Fruit fly (Drosophila melanogaster) whole organism, embryonic: Measurements from ENCODE around the gene pico.

ENCODE experiments used
- Atf6 ChIP-seq: fragments of 200-800 bp; sonication (Bioruptor generic); IDR thresholded peaks from 2 replicates; pipeline ENCODE4 v1.3.6; 2022; ENCODE audit warnings: missing biosample characterization, missing genetic modification characterization
- Awh ChIP-seq: fragments of 200-800 bp; sonication (Bioruptor generic); IDR thresholded peaks from 2 replicates; pipeline ENCODE4, ENCODE4 v1.3.6; 2022; ENCODE audit warnings: missing biosample characterization, missing genetic modification characterization
- B-H1 ChIP-seq: fragments of 200-800 bp; sonication (Bioruptor generic); IDR thresholded peaks from 3 replicates; pipeline ENCODE4 v1.3.6; 2022; ENCODE audit warnings: missing biosample characterization, missing genetic modification characterization
- Bgb ChIP-seq: fragments of 200-800 bp; sonication (Bioruptor generic); IDR thresholded peaks from 2 replicates; pipeline ENCODE4 v1.3.6; 2022; ENCODE audit warnings: missing biosample characterization, missing genetic modification characterization; ENCODE audit not compliant: partially characterized antibody
- Blimp-1 ChIP-seq: fragments of 200-800 bp; sonication (Bioruptor generic); optimal IDR thresholded peaks from 3 replicates; lab custom pipeline; 2018; ENCODE audit warnings: missing biosample characterization, missing genetic modification characterization, mild to moderate bottlenecking, moderate library complexity, missing genetic modification reagents
- CG10209 ChIP-seq: fragments of 200-800 bp; sonication (Bioruptor generic); optimal IDR thresholded peaks from 3 replicates; lab custom pipeline; 2017; ENCODE audit warnings: missing biosample characterization, mild to moderate bottlenecking, missing genetic modification characterization, missing genetic modification reagents
- CG11247 ChIP-seq: fragments of 200-800 bp; sonication (Bioruptor generic); IDR thresholded peaks from 2 replicates; pipeline ENCODE4 v1.3.6; 2022; ENCODE audit warnings: missing biosample characterization, missing genetic modification characterization
- CG11696 ChIP-seq: fragments of 200-800 bp; sonication (Bioruptor generic); IDR thresholded peaks from 2 replicates; pipeline ENCODE4 v1.3.6; 2022; ENCODE audit warnings: missing biosample characterization, missing genetic modification characterization
- CG11723 ChIP-seq: fragments of 200-800 bp; sonication (Bioruptor generic); optimal IDR thresholded peaks from 2 replicates; lab custom pipeline; 2017; ENCODE audit warnings: missing biosample characterization, mild to moderate bottlenecking, missing genetic modification characterization
- CG12219 ChIP-seq: fragments of 200-800 bp; sonication (Bioruptor generic); optimal IDR thresholded peaks from 3 replicates; lab custom pipeline; 2018; ENCODE audit warnings: missing biosample characterization, mild to moderate bottlenecking, missing genetic modification characterization
- CG15514 ChIP-seq: fragments of 200-800 bp; sonication (Bioruptor generic); optimal IDR thresholded peaks from 3 replicates; lab custom pipeline; 2017; ENCODE audit warnings: missing biosample characterization, missing genetic modification characterization, mild to moderate bottlenecking, moderate library complexity, missing genetic modification reagents
- CG1602 ChIP-seq: fragments of 200-800 bp; sonication (Bioruptor generic); optimal IDR thresholded peaks from 3 replicates; lab custom pipeline; 2016; ENCODE audit warnings: missing biosample characterization, missing genetic modification characterization
- CG17328 ChIP-seq: fragments of 200-800 bp; sonication (Bioruptor generic); IDR thresholded peaks from 2 replicates; pipeline ENCODE4 v1.3.6; 2022; ENCODE audit warnings: missing biosample characterization, missing genetic modification characterization
- CG18011 ChIP-seq: fragments of 200-800 bp; sonication (Bioruptor generic); optimal IDR thresholded peaks from 2 replicates; lab custom pipeline; 2017; ENCODE audit warnings: missing biosample characterization, missing genetic modification characterization, mild to moderate bottlenecking, moderate library complexity, missing genotype
- CG18262 ChIP-seq: fragments of 200-800 bp; optimal IDR thresholded peaks from 3 replicates; lab custom pipeline; 2019; ENCODE audit warnings: missing biosample characterization, mild to moderate bottlenecking, missing genetic modification characterization, moderate library complexity
- CG3065 ChIP-seq: fragments of 200-800 bp; sonication (Bioruptor generic); optimal IDR thresholded peaks from 2 replicates; lab custom pipeline; 2016; ENCODE audit warnings: missing biosample characterization, missing genetic modification characterization
- CG33213 ChIP-seq: fragments of 200-800 bp; sonication (Bioruptor generic); optimal IDR thresholded peaks from 3 replicates; lab custom pipeline; 2016; ENCODE audit warnings: missing biosample characterization, missing genetic modification characterization
- CG4854 ChIP-seq: fragments of 200-800 bp; sonication (Bioruptor generic); optimal IDR thresholded peaks from 2 replicates; lab custom pipeline; 2016; ENCODE audit warnings: missing biosample characterization, missing genetic modification characterization, inconsistent platforms
- CG5245 ChIP-seq: fragments of 200-800 bp; sonication (Bioruptor generic); optimal IDR thresholded peaks from 3 replicates; lab custom pipeline; 2016; ENCODE audit warnings: missing biosample characterization, missing genetic modification characterization
- CG6654 ChIP-seq: fragments of 200-800 bp; sonication (Bioruptor generic); optimal IDR thresholded peaks from 2 replicates; lab custom pipeline; 2017; ENCODE audit warnings: missing biosample characterization, mild to moderate bottlenecking, missing genetic modification characterization
- CG8765 ChIP-seq: fragments of 200-800 bp; sonication (Bioruptor generic); IDR thresholded peaks from 2 replicates; pipeline ENCODE4 v1.3.6; 2022; ENCODE audit warnings: missing biosample characterization, missing genetic modification characterization
- Chrac-16 ChIP-seq: fragments of 200-800 bp; sonication (Bioruptor generic); optimal IDR thresholded peaks from 3 replicates; lab custom pipeline; 2016; ENCODE audit warnings: missing biosample characterization, missing genetic modification characterization
- D19A ChIP-seq: fragments of 200-800 bp; optimal IDR thresholded peaks from 3 replicates; lab custom pipeline; 2019; ENCODE audit warnings: missing biosample characterization, mild to moderate bottlenecking, missing genetic modification characterization, moderate library complexity
- Dip2 ChIP-seq: fragments of 200-800 bp; sonication (Bioruptor generic); IDR thresholded peaks from 2 replicates; pipeline ENCODE4 v1.3.6; 2022; ENCODE audit warnings: missing biosample characterization, missing genetic modification characterization
- Doc2 ChIP-seq: fragments of 200-800 bp; sonication (Bioruptor generic); IDR thresholded peaks from 2 replicates; pipeline ENCODE4 v1.3.6; 2022; ENCODE audit warnings: missing biosample characterization, missing genetic modification characterization
- Doc3 ChIP-seq: fragments of 200-800 bp; sonication (Bioruptor generic); IDR thresholded peaks from 3 replicates; pipeline ENCODE4 v1.3.6; 2022; ENCODE audit warnings: missing biosample characterization, missing genetic modification characterization; ENCODE audit not compliant: partially characterized antibody
- Fer2 ChIP-seq: fragments of 200-800 bp; sonication (Bioruptor generic); optimal IDR thresholded peaks from 2 replicates; lab custom pipeline; 2018; ENCODE audit warnings: missing biosample characterization, mild to moderate bottlenecking, missing genetic modification characterization, moderate library complexity
- H15 ChIP-seq: fragments of 200-800 bp; sonication (Bioruptor generic); IDR thresholded peaks from 3 replicates; pipeline ENCODE4 v1.3.6; 2022; ENCODE audit warnings: missing biosample characterization, missing genetic modification characterization
- Hsf ChIP-seq: fragments of 200-800 bp; sonication (Bioruptor generic); optimal IDR thresholded peaks from 3 replicates; lab custom pipeline; 2016; ENCODE audit warnings: missing biosample characterization, missing genetic modification characterization
- NK7.1 ChIP-seq: fragments of 200-800 bp; sonication (Bioruptor generic); optimal IDR thresholded peaks from 3 replicates; lab custom pipeline; 2016; ENCODE audit warnings: missing biosample characterization, missing genetic modification characterization
- Scr ChIP-seq: fragments of 200-800 bp; sonication (Bioruptor generic); IDR thresholded peaks from 2 replicates; pipeline ENCODE4 v1.3.6; 2022; ENCODE audit warnings: missing biosample characterization, missing genetic modification characterization; ENCODE audit not compliant: partially characterized antibody
- Sox102F ChIP-seq: fragments of 200-800 bp; sonication (Bioruptor generic); optimal IDR thresholded peaks from 2 replicates; lab custom pipeline; 2018; ENCODE audit warnings: missing biosample characterization, mild to moderate bottlenecking, missing genetic modification characterization, moderate library complexity
- Trl ChIP-seq, 3 experiments: fragments of >200 bp in 2 of 3; fragments of 200-800 bp in 1 of 3; sonication (Bioruptor generic) in 1 of 3; optimal IDR thresholded peaks; 2 replicates in 1 of 3; 3 replicates in 2 of 3; lab custom pipeline; 2016 to 2017; ENCODE audit warnings: missing biosample characterization in 1 of 3, missing genetic modification characterization in 1 of 3
- Usf ChIP-seq: fragments of 200-800 bp; sonication (Bioruptor generic); optimal IDR thresholded peaks from 2 replicates; lab custom pipeline; 2017; ENCODE audit warnings: missing genotype, missing biosample characterization, missing genetic modification characterization
- Vsx1 ChIP-seq: fragments of 200-800 bp; sonication (Bioruptor generic); optimal IDR thresholded peaks from 2 replicates; lab custom pipeline; 2017; ENCODE audit warnings: missing biosample characterization, mild to moderate bottlenecking, missing genetic modification characterization, missing genetic modification reagents
- ap ChIP-seq: fragments of 200-800 bp; sonication (Bioruptor generic); IDR thresholded peaks from 2 replicates; pipeline ENCODE4 v1.3.6; 2022; ENCODE audit warnings: missing biosample characterization, missing genetic modification characterization
- br ChIP-seq: fragments of >200 bp; optimal IDR thresholded peaks from 2 replicates; lab custom pipeline; 2017
- bsh ChIP-seq, 2 experiments: fragments of 200-800 bp; sonication (Bioruptor generic); optimal IDR thresholded peaks; 2 replicates each; lab custom pipeline; 2017 to 2018; ENCODE audit warnings: mild to moderate bottlenecking in 2 of 2, missing biosample characterization in 2 of 2, missing genetic modification characterization in 2 of 2, moderate library complexity in 1 of 2
- cwo ChIP-seq: fragments of 200-800 bp; sonication (Bioruptor generic); optimal IDR thresholded peaks from 3 replicates; lab custom pipeline; 2017; ENCODE audit warnings: missing biosample characterization, missing genetic modification characterization, mild to moderate bottlenecking, moderate library complexity, missing genetic modification reagents
- dpn ChIP-seq, 2 experiments: fragments of 200-800 bp; sonication (Bioruptor generic); optimal IDR thresholded peaks; 3 replicates each; lab custom pipeline; 2016; ENCODE audit warnings: missing biosample characterization in 2 of 2, missing genetic modification characterization in 2 of 2
- fd3F ChIP-seq: fragments of 200-800 bp; sonication (Bioruptor generic); optimal IDR thresholded peaks from 2 replicates; lab custom pipeline; 2018; ENCODE audit warnings: missing biosample characterization, mild to moderate bottlenecking, missing genetic modification characterization, moderate library complexity
- grau ChIP-seq: fragments of 200-800 bp; optimal IDR thresholded peaks from 3 replicates; lab custom pipeline; 2019; ENCODE audit warnings: missing biosample characterization, mild to moderate bottlenecking, missing genetic modification characterization, moderate library complexity
- hth ChIP-seq: fragments of >200 bp; optimal IDR thresholded peaks from 2 replicates; lab custom pipeline; 2017; ENCODE audit warnings: inconsistent platforms
- lbe ChIP-seq: fragments of 200-800 bp; sonication (Bioruptor generic); optimal IDR thresholded peaks from 2 replicates; lab custom pipeline; 2016; ENCODE audit warnings: missing biosample characterization, mild to moderate bottlenecking, missing genetic modification characterization
- pum ChIP-seq: fragments of 200-800 bp; sonication (Bioruptor generic); optimal IDR thresholded peaks from 2 replicates; lab custom pipeline; 2016; ENCODE audit warnings: missing biosample characterization, missing genetic modification characterization
- ranshi ChIP-seq: fragments of 200-800 bp; sonication (Bioruptor generic); IDR thresholded peaks from 2 replicates; pipeline ENCODE4 v1.3.6; 2022; ENCODE audit warnings: missing biosample characterization, missing genetic modification characterization
- repo ChIP-seq: fragments of 200-800 bp; sonication (Bioruptor generic); optimal IDR thresholded peaks from 2 replicates; lab custom pipeline; 2016; ENCODE audit warnings: missing biosample characterization, missing genetic modification characterization
- sc ChIP-seq, 3 experiments: fragments of >200 bp in 2 of 3; fragments of 200-800 bp in 1 of 3; sonication (Bioruptor generic) in 1 of 3; optimal IDR thresholded peaks; 2 replicates in 2 of 3; 3 replicates in 1 of 3; lab custom pipeline; 2017; ENCODE audit warnings: mild to moderate bottlenecking in 1 of 3, missing biosample characterization in 1 of 3, missing genetic modification characterization in 1 of 3, missing genetic modification reagents in 1 of 3
- ttk ChIP-seq: fragments of 200-800 bp; sonication (Bioruptor generic); IDR thresholded peaks from 2 replicates; pipeline ENCODE4 v2.1.2; 2022; ENCODE audit warnings: missing biosample characterization, missing genetic modification characterization

Gene pico

dm6 chrX:19889128-19889756 is 37.4 kb upstream of the pico start (continued):
- TF ChIP-seq Usf (GFP tag; lab: Kevin White, UChicago) (peak; percentile 77), Doc2 (no peak), br (lab: Kevin White, UChicago) (no peak), cwo (GFP tag; lab: Kevin White, UChicago) (peak; percentile 66), CG33213 (GFP tag; lab: Kevin White, UChicago) (peak; percentile 78), B-H1 (GFP tag; lab: Robert Waterston, UW) (peak; percentile 70), CG10209 (peak; percentile 82), Fer2 (tag; lab: Kevin White, UChicago) (peak; percentile 54), NK7.1 (peak; percentile 69), CG11696 (GFP tag; lab: Robert Waterston, UW) (peak; percentile 59), Scr (GFP tag; lab: Robert Waterston, UW) (no peak), fd3F (GFP tag; lab: Kevin White, UChicago) (peak; percentile 73), CG3065 (GFP tag; lab: Kevin White, UChicago) (peak; percentile 61), H15 (GFP tag; lab: Robert Waterston, UW) (peak; percentile 67; the same call in 2 of the 3 replicates), CG11247 (peak; percentile 62; the same call in 1 of the 2 replicates), hth (lab: Kevin White, UChicago) (no peak), Chrac-16 (GFP tag; lab: Kevin White, UChicago) (peak; percentile 89), ap (GFP tag; lab: Robert Waterston, UW) (peak; percentile 57), CG18011 (peak; percentile 42), pum (GFP tag; lab: Kevin White, UChicago) (peak; percentile 88), CG12219 (GFP tag; lab: Kevin White, UChicago) (peak; percentile 79), grau (peak; percentile 86), CG8765 (GFP tag; lab: Robert Waterston, UW) (peak; percentile 87), repo (GFP tag; lab: Kevin White, UChicago) (peak; percentile 68), Atf6 (peak; percentile 81), Bgb (no peak), CG6654 (peak; percentile 42), Awh (peak; percentile 79), CG1602 (GFP tag; lab: Kevin White, UChicago) (peak; percentile 80), ranshi (GFP tag; lab: Robert Waterston, UW) (peak; percentile 83), CG18262 (tag; lab: Kevin White, UChicago) (peak; percentile 85), sc (optimal IDR thresholded peaks at IDR 0.05; lab: Kevin White, UChicago) (no peak), sc (GFP tag; optimal IDR thresholded peaks at IDR 0.05; lab: Kevin White, UChicago) (peak; percentile 60), Trl (optimal IDR thresholded peaks at IDR 0.05; lab: Kevin White, UChicago) (peak; percentile 45 to 54), Trl (GFP tag; optimal IDR thresholded peaks at IDR 0.05; lab: Kevin White, UChicago) (peak; percentile 91), Vsx1 (GFP tag; lab: Kevin White, UChicago) (peak; percentile 66), Blimp-1 (GFP tag; lab: Kevin White, UChicago) (peak; percentile 65), CG17328 (GFP tag; lab: Robert Waterston, UW) (peak; percentile 87), Dip2 (GFP tag; lab: Robert Waterston, UW) (no peak), CG15514 (GFP tag; lab: Kevin White, UChicago) (peak; percentile 68), CG11723 (GFP tag; lab: Kevin White, UChicago) (peak; percentile 46), Doc3 (GFP tag; lab: Robert Waterston, UW) (no peak), Hsf (GFP tag; lab: Kevin White, UChicago) (peak; percentile 89), CG4854 (peak; percentile 60), lbe (GFP tag; lab: Kevin White, UChicago) (peak; percentile 45), ttk (GFP tag; lab: Robert Waterston, UW) (peak; percentile 80), bsh (GFP tag; optimal IDR thresholded peaks at IDR 0.05; lab: Kevin White, UChicago) (peak in 1 of 2 experiments; percentile 85), dpn (GFP tag; optimal IDR thresholded peaks at IDR 0.05; lab: Kevin White, UChicago) (peak; percentile 88 to 93), CG5245 (GFP tag; lab: Kevin White, UChicago) (peak; percentile 63), Sox102F (GFP tag; lab: Kevin White, UChicago) (peak; percentile 81), D19A (tag; lab: Kevin White, UChicago) (peak; percentile 76)
